Worm (Caenorhabditis elegans) whole organism, late embryonic: Measurements from ENCODE around the gene F11C1.10.

Experiments used
- F13H6.1 ChIP-seq: sonication (generic microtip); optimal IDR thresholded peaks from 2 replicates; lab custom pipeline; 2016; ENCODE audit warnings: missing genetic modification characterization, missing compliant biosample characterization
- ama-1 ChIP-seq: fragments of 150-350 bp; optimal IDR thresholded peaks from 2 replicates; lab custom pipeline; 2014
- ceh-31 ChIP-seq: sonication (generic microtip); optimal IDR thresholded peaks from 2 replicates; lab custom pipeline; 2016; ENCODE audit warnings: missing genetic modification characterization, missing compliant biosample characterization
- ceh-6 ChIP-seq: fragments of 200-800 bp; sonication (Bioruptor generic); optimal IDR thresholded peaks from 2 replicates; lab custom pipeline; 2018; ENCODE audit warnings: mild to moderate bottlenecking, missing genetic modification characterization, missing compliant biosample characterization
- ceh-9 ChIP-seq: sonication (generic microtip); optimal IDR thresholded peaks from 2 replicates; lab custom pipeline; 2016; ENCODE audit warnings: mild to moderate bottlenecking, missing genetic modification characterization, inconsistent platforms, missing compliant biosample characterization
- elt-2 ChIP-seq: sonication (generic microtip); optimal IDR thresholded peaks from 2 replicates; lab custom pipeline; 2016; ENCODE audit warnings: missing genetic modification reagents, missing genetic modification characterization, missing compliant biosample characterization
- fkh-10 ChIP-seq: fragments of 150-350 bp; optimal IDR thresholded peaks from 2 replicates; lab custom pipeline; 2014; ENCODE audit warnings: missing biosample characterization, missing genetic modification reagents, missing genetic modification characterization
- hlh-30 ChIP-seq: sonication (generic microtip); optimal IDR thresholded peaks from 2 replicates; lab custom pipeline; 2017; ENCODE audit warnings: antibody characterized with exemption, missing genetic modification characterization, missing compliant biosample characterization; ENCODE audit not compliant: insufficient read depth
- lin-11 ChIP-seq: fragments of 200-800 bp; sonication (Bioruptor generic); optimal IDR thresholded peaks from 2 replicates; lab custom pipeline; 2018; ENCODE audit warnings: mild to moderate bottlenecking, missing genetic modification characterization, missing compliant biosample characterization
- odd-2 ChIP-seq: sonication (generic microtip); optimal IDR thresholded peaks from 2 replicates; lab custom pipeline; 2017; ENCODE audit warnings: antibody characterized with exemption, mild to moderate bottlenecking, missing genetic modification characterization, missing compliant biosample characterization

- TF ChIP-seq ama-1 (lab: Kevin White, UChicago) (no peak), lin-11 (tag; lab: Kevin White, UChicago) (no peak), ceh-6 (GFP tag; lab: Kevin White, UChicago) (no peak), elt-2 (tag; lab: Kevin White, UChicago) (no peak), ceh-31 (tag; lab: Kevin White, UChicago) (no peak), odd-2 (tag; lab: Kevin White, UChicago) (no peak), hlh-30 (tag; lab: Kevin White, UChicago) (no peak), F13H6.1 (no peak), fkh-10 (GFP tag; lab: Kevin White, UChicago) (no peak), ceh-9 (tag; lab: Kevin White, UChicago) (no peak)
These were observed 33.7 kb upstream of the F11C1.10 start, which contains the start of gene gmap-2 for ce11 chrX:12943166-12943565.
